Worm (Caenorhabditis elegans): ENCODE measurements around the gene Y22D7AL.1.

- no peak for TF ChIP-seq ama-1 (optimal IDR thresholded peaks at IDR 0.05)
- TF ChIP-seq hmbx-1 (tag; optimal IDR thresholded peaks at IDR 0.05): no peak
- TF ChIP-seq ceh-13 (GFP tag; optimal IDR thresholded peaks at IDR 0.05): no peak
- no peak for TF ChIP-seq tbx-37 (GFP tag; conservative IDR thresholded peaks at IDR 0.05)
- no peak for TF ChIP-seq flt-1 (GFP tag; IDR thresholded peaks at IDR 0.05)
- TF ChIP-seq pes-1 (GFP tag; IDR thresholded peaks at IDR 0.05): no peak
- TF ChIP-seq hmg-4 (GFP tag; optimal IDR thresholded peaks at IDR 0.05): no peak
- TF ChIP-seq hnd-1 (tag; optimal IDR thresholded peaks at IDR 0.05): no peak
- no peak for TF ChIP-seq aly-1 (tag; optimal IDR thresholded peaks at IDR 0.05)
- no peak for TF ChIP-seq ceh-36 (tag; optimal IDR thresholded peaks at IDR 0.05)
- TF ChIP-seq scrt-1 (GFP tag; IDR thresholded peaks at IDR 0.05): no peak
- 0 out of 2 replicates have a peak, but pooled peaks have one; percentile 38 for TF ChIP-seq sea-1 (GFP tag; conservative IDR thresholded peaks at IDR 0.05)
Observed at ce11 chrIII:1616245-1617026, 35.8 kb upstream of the Y22D7AL.1 start.

All from whole organism, early embryonic.